Worm (Caenorhabditis elegans) whole organism, L4 larva: ENCODE measurements around the gene tps-2.

Experiments used
- arid-1 ChIP-seq: fragments of 200-800 bp; sonication (Bioruptor generic); conservative IDR thresholded peaks from 2 replicates; pipeline ENCODE4 v1.3.6; 2022; ENCODE audit warnings: missing genetic modification reagents, missing genetic modification characterization, missing compliant biosample characterization
- daf-16 ChIP-seq, 3 experiments: sonication (generic microtip); optimal IDR thresholded peaks; 2 replicates each; lab custom pipeline; 2016 to 2017; ENCODE audit warnings: missing genetic modification characterization in 3 of 3, missing genetic modification reagents in 3 of 3, mild to moderate bottlenecking in 2 of 3, missing compliant biosample characterization in 2 of 3, missing biosample characterization in 1 of 3, moderate library complexity in 1 of 3
- fkh-10 ChIP-seq: fragments of 150-350 bp; optimal IDR thresholded peaks from 2 replicates; lab custom pipeline; 2014; ENCODE audit warnings: missing biosample characterization, missing genetic modification reagents, missing genetic modification characterization
- jun-1 ChIP-seq: fragments of 150-350 bp; optimal IDR thresholded peaks from 2 replicates; lab custom pipeline; 2014; ENCODE audit warnings: missing biosample characterization, missing genetic modification reagents, missing genetic modification characterization
- lin-13 ChIP-seq: fragments of 150-350 bp; optimal IDR thresholded peaks from 2 replicates; lab custom pipeline; 2014; ENCODE audit warnings: missing biosample characterization, missing genetic modification reagents, missing genetic modification characterization
- mdl-1 ChIP-seq, 2 experiments: fragments of 150-350 bp in 1 of 2; sonication (generic microtip) in 1 of 2; optimal IDR thresholded peaks; 2 replicates each; lab custom pipeline; 2014 to 2017; ENCODE audit warnings: missing biosample characterization in 2 of 2, missing genetic modification characterization in 2 of 2
- mdt-29 ChIP-seq: fragments of 200-800 bp; sonication (Bioruptor generic); IDR thresholded peaks from 2 replicates; pipeline ENCODE4 v1.3.6; 2022; ENCODE audit warnings: missing genetic modification reagents, missing genetic modification characterization, missing compliant biosample characterization
- mep-1 ChIP-seq: fragments of 150-350 bp; sonication (generic microtip); optimal IDR thresholded peaks from 3 replicates; lab custom pipeline; 2014; ENCODE audit warnings: missing biosample characterization, missing genetic modification characterization
- nhr-11 ChIP-seq: fragments of 150-350 bp; optimal IDR thresholded peaks from 2 replicates; lab custom pipeline; 2014; ENCODE audit warnings: missing biosample characterization, missing genetic modification characterization
- nhr-237 ChIP-seq: sonication (generic microtip); optimal IDR thresholded peaks from 2 replicates; lab custom pipeline; 2017; ENCODE audit warnings: missing biosample characterization, missing genetic modification characterization
- nhr-28 ChIP-seq: fragments of 150-350 bp; optimal IDR thresholded peaks from 2 replicates; lab custom pipeline; 2014; ENCODE audit warnings: missing biosample characterization, missing genetic modification characterization
- pqm-1 ChIP-seq: sonication (generic microtip); optimal IDR thresholded peaks from 2 replicates; lab custom pipeline; 2017; ENCODE audit warnings: missing biosample characterization, missing genetic modification characterization
- set-16 ChIP-seq: fragments of 200-800 bp; sonication (Bioruptor generic); IDR thresholded peaks from 2 replicates; pipeline ENCODE4 v1.3.6; 2022; ENCODE audit warnings: missing genetic modification reagents, missing genetic modification characterization, missing compliant biosample characterization
- snpc-4 ChIP-seq: fragments of 150-350 bp; optimal IDR thresholded peaks from 2 replicates; lab custom pipeline; 2014; ENCODE audit warnings: missing biosample characterization, missing genetic modification characterization

DNA sequence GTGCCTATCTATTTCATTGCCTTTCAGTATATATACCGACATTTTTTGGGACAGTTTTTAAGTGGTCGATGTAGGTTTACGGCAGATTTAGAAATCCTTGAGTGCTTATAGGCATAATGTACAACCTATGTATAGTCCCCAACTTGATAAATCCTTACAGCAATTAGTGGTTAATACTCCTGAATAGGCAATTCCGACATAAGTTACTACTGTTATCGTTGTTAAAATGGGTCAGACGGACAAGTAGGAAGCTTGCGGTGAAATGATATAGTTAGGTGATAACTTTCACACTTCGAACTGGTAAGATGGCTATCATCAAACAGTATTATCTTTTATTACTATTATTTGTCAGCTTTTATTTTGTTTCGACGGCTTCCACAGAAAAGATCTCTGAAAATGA lies 22.1 kb downstream of the tps-2 start, which contains the start of gene mltn-10:
- TF ChIP-seq nhr-28 = no peak
- TF ChIP-seq arid-1 (GFP tag; lab: Robert Waterston, UW) = no peak
- no peak for TF ChIP-seq pqm-1 (tag; lab: Kevin White, UChicago)
- TF ChIP-seq fkh-10 (GFP tag; lab: Kevin White, UChicago) = no peak
- no peak for TF ChIP-seq daf-16 (GFP tag; optimal IDR thresholded peaks at IDR 0.05; lab: Kevin White, UChicago)
- TF ChIP-seq daf-16 (tag; optimal IDR thresholded peaks at IDR 0.05; lab: Kevin White, UChicago) = no peak
- no peak for TF ChIP-seq nhr-237 (tag; lab: Kevin White, UChicago)
- TF ChIP-seq snpc-4 (tag; lab: Kevin White, UChicago) = no peak
- TF ChIP-seq set-16 (GFP tag; lab: Robert Waterston, UW) = no peak
- no peak for TF ChIP-seq mdt-29
- no peak for TF ChIP-seq jun-1
- no peak for TF ChIP-seq nhr-11 (tag; lab: Kevin White, UChicago)
- TF ChIP-seq mdl-1 (tag; optimal IDR thresholded peaks at IDR 0.05; lab: Kevin White, UChicago) = no peak
- TF ChIP-seq mep-1 (tag; lab: Kevin White, UChicago) = no peak
- TF ChIP-seq lin-13 (GFP tag; lab: Kevin White, UChicago) = no peak
